Worm (Caenorhabditis elegans) whole organism, midembryonic: Measurements from ENCODE around the gene BE10.5.

Experiments used
- T22C8.4 ChIP-seq: fragments of 200-800 bp; sonication (Bioruptor generic); IDR thresholded peaks from 2 replicates; pipeline ENCODE4 v1.3.6; 2022; ENCODE audit warnings: missing genetic modification characterization, missing compliant biosample characterization
- ztf-29 ChIP-seq: fragments of 200-800 bp; sonication (Bioruptor generic); IDR thresholded peaks from 2 replicates; pipeline ENCODE4 v1.3.6; 2022; ENCODE audit warnings: missing genetic modification reagents, missing genetic modification characterization, missing compliant biosample characterization

- TF ChIP-seq ztf-29 (GFP tag; lab: Robert Waterston, UW) (no peak), T22C8.4 (GFP tag; lab: Robert Waterston, UW) (no peak)
Measured at ce11 chrIII:12838299-12838698, 31.7 kb upstream of the BE10.5 start.
